Worm (Caenorhabditis elegans): ENCODE results near the gene F10A3.11.

DNA sequence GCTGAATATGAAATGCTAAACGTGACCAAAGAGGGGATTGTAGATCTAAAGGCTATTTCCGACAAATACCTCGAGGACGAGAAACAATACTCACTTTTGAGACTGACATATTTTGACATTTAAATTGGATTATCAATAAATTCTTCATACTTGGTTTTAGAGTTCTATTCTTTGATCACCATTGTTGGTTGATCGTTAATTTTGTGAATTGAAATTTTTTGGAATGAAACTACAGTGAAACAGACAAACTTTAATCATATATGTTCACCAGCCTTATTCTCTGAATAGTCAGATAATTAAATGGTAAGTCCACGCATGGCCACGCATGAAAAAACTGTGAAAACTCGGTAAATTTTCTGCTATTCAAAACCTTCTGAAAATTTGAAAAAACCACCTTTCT, 40.1 kb downstream of the F10A3.11 start, which contains the start of gene F11A5.18:
- TF ChIP-seq pqm-1 (tag; optimal IDR thresholded peaks at IDR 0.05), result no peak
- TF ChIP-seq sox-2 (GFP tag; IDR thresholded peaks at IDR 0.05), result no peak
- TF ChIP-seq elt-2 (tag; optimal IDR thresholded peaks at IDR 0.05), result no peak
- no peak for TF ChIP-seq pha-4 (tag; optimal IDR thresholded peaks at IDR 0.05)
- no peak for TF ChIP-seq rnt-1 (tag; optimal IDR thresholded peaks at IDR 0.05)
- TF ChIP-seq lin-11 (tag; optimal IDR thresholded peaks at IDR 0.05), result no peak
- TF ChIP-seq tbx-2 (tag; optimal IDR thresholded peaks at IDR 0.05), result no peak
- TF ChIP-seq ref-2 (tag; optimal IDR thresholded peaks at IDR 0.05), result no peak
- no peak for TF ChIP-seq dmd-4 (tag; optimal IDR thresholded peaks at IDR 0.05; ENCODE audit: borderline replicate concordance)
- TF ChIP-seq ama-1 (optimal IDR thresholded peaks at IDR 0.05), result no peak
- TF ChIP-seq unc-3 (GFP tag; conservative IDR thresholded peaks at IDR 0.05), result no peak
- TF ChIP-seq unc-3 (tag; optimal IDR thresholded peaks at IDR 0.05), result no peak
- no peak for TF ChIP-seq hlh-30 (tag; optimal IDR thresholded peaks at IDR 0.05; ENCODE audit: insufficient read depth)
